Worm (Caenorhabditis elegans): Measurements from ENCODE around the gene sri-9.

DNA sequence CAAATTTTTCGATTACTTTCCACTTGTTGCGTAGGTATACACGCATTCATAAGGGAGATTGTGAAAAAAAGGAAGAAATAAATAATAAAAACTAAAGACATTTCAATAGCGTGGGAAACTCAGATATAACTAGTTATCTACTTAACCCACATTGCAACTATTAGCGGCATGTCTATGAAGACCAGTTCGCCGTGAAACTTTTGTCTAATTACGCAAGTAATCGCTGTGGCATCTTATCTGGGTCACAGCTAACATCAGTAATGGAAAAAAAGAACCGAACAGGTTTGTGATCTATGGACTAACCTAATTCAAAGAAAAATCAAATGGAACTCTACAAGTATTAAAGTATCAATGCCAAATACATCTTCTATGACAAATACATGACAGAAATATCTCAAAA, 12.0 kb downstream of the sri-9 start, which contains the start of gene clec-241:
- no peak for TF ChIP-seq F13H6.1 (tag; optimal IDR thresholded peaks at IDR 0.05)
- no peak for TF ChIP-seq elt-3 (tag; optimal IDR thresholded peaks at IDR 0.05)
- no peak for TF ChIP-seq nhr-11 (tag; optimal IDR thresholded peaks at IDR 0.05)
- TF ChIP-seq fos-1 (tag; optimal IDR thresholded peaks at IDR 0.05), result no peak
- no peak for TF ChIP-seq unc-55 (GFP tag; optimal IDR thresholded peaks at IDR 0.05)
- no peak for TF ChIP-seq ztf-4 (tag; optimal IDR thresholded peaks at IDR 0.05)
- no peak for TF ChIP-seq mab-5 (tag; optimal IDR thresholded peaks at IDR 0.05)
